Worm (Caenorhabditis elegans) whole organism, L1 larva: ENCODE measurements around the gene xbx-6.

Experiments used
- blmp-1 ChIP-seq: fragments of 150-350 bp; optimal IDR thresholded peaks from 2 replicates; lab custom pipeline; 2014; ENCODE audit warnings: missing biosample characterization, missing genetic modification characterization
- ceh-82 ChIP-seq, 3 experiments: fragments of 150-350 bp in 1 of 3; sonication (generic microtip) in 2 of 3; optimal IDR thresholded peaks; 2 replicates each; lab custom pipeline; 2014 to 2017; ENCODE audit warnings: missing biosample characterization in 3 of 3, missing genetic modification characterization in 3 of 3
- ceh-90 ChIP-seq: sonication (generic microtip); optimal IDR thresholded peaks from 2 replicates; lab custom pipeline; 2016; ENCODE audit warnings: missing genetic modification characterization, missing compliant biosample characterization
- elt-2 ChIP-seq: sonication (generic microtip); optimal IDR thresholded peaks from 2 replicates; lab custom pipeline; 2016; ENCODE audit warnings: missing genetic modification characterization, mild to moderate bottlenecking, inconsistent platforms, missing compliant biosample characterization, missing genetic modification reagents
- elt-3 ChIP-seq, 6 experiments: fragments of 150-350 bp in 1 of 6; sonication (generic microtip); optimal IDR thresholded peaks; 2 replicates each; lab custom pipeline; 2017 to 2018; ENCODE audit warnings: missing biosample characterization in 6 of 6, missing genetic modification characterization in 6 of 6, inconsistent platforms in 1 of 6
- fkh-10 ChIP-seq: sonication (generic microtip); optimal IDR thresholded peaks from 2 replicates; lab custom pipeline; 2017; ENCODE audit warnings: missing biosample characterization, missing genetic modification reagents, missing genetic modification characterization
- hlh-4 ChIP-seq: sonication (generic microtip); optimal IDR thresholded peaks from 2 replicates; lab custom pipeline; 2016; ENCODE audit warnings: mild to moderate bottlenecking, missing genetic modification characterization, missing compliant biosample characterization
- lin-13 ChIP-seq: fragments of 150-350 bp; optimal IDR thresholded peaks from 2 replicates; lab custom pipeline; 2014; ENCODE audit warnings: missing biosample characterization, missing genetic modification reagents, missing genetic modification characterization
- lin-39 ChIP-seq: fragments of 150-350 bp; optimal IDR thresholded peaks from 2 replicates; lab custom pipeline; 2014; ENCODE audit warnings: missing biosample characterization, missing genetic modification reagents, missing genetic modification characterization
- rnt-1 ChIP-seq: sonication (generic microtip); optimal IDR thresholded peaks from 2 replicates; lab custom pipeline; 2016; ENCODE audit warnings: mild to moderate bottlenecking, missing genetic modification characterization, moderate library complexity, missing compliant biosample characterization
- skn-1 ChIP-seq: fragments of 150-350 bp; optimal IDR thresholded peaks from 2 replicates; lab custom pipeline; 2014; ENCODE audit warnings: missing biosample characterization, missing genetic modification characterization
- tbx-2 ChIP-seq: sonication (generic microtip); optimal IDR thresholded peaks from 2 replicates; lab custom pipeline; 2016; ENCODE audit warnings: missing genetic modification characterization, missing compliant biosample characterization
- unc-62 ChIP-seq: fragments of 150-350 bp; optimal IDR thresholded peaks from 2 replicates; lab custom pipeline; 2014; ENCODE audit warnings: missing biosample characterization, missing genetic modification reagents, missing genetic modification characterization
- zip-4 ChIP-seq: fragments of 200-800 bp; sonication (Bioruptor generic); optimal IDR thresholded peaks from 2 replicates; lab custom pipeline; 2018; ENCODE audit warnings: mild to moderate bottlenecking, missing genetic modification characterization, moderate library complexity, missing compliant biosample characterization

- TF ChIP-seq tbx-2 (tag; lab: Kevin White, UChicago) (no peak), fkh-10 (GFP tag; lab: Kevin White, UChicago) (no peak), blmp-1 (tag; lab: Kevin White, UChicago) (peak; percentile 67), hlh-4 (tag; lab: Kevin White, UChicago) (no peak), skn-1 (tag; lab: Kevin White, UChicago) (peak; percentile 12), rnt-1 (tag; lab: Kevin White, UChicago) (peak; percentile 12), ceh-82 (tag; optimal IDR thresholded peaks at IDR 0.05; lab: Kevin White, UChicago) (peak in 1 of 3 experiments; percentile 31), zip-4 (no peak), lin-13 (GFP tag; lab: Kevin White, UChicago) (peak; percentile 39), unc-62 (GFP tag; lab: Kevin White, UChicago) (no peak), elt-2 (tag; lab: Kevin White, UChicago) (peak; percentile 11), ceh-90 (tag; lab: Kevin White, UChicago) (no peak), elt-3 (tag; optimal IDR thresholded peaks at IDR 0.05; lab: Kevin White, UChicago) (peak in 1 of 6 experiments; percentile 65), lin-39 (tag; lab: Kevin White, UChicago) (no peak)
Observed at ce11 chrV:9729462-9730162, 26.8 kb downstream of the xbx-6 start, which contains the start of the genes aagr-3 and drap-1.
